Fruit fly (Drosophila melanogaster) whole organism, adult: ENCODE results near the gene CG43127.

Experiments used
- CG7045 ChIP-seq: fragments of 200-800 bp; sonication (Bioruptor generic); optimal IDR thresholded peaks from 2 replicates; lab custom pipeline; 2017; ENCODE audit warnings: missing biosample characterization, mild to moderate bottlenecking, missing genetic modification characterization
- Hr96 ChIP-seq: fragments of 200-800 bp; sonication (Bioruptor generic); optimal IDR thresholded peaks from 2 replicates; lab custom pipeline; 2016; ENCODE audit warnings: missing biosample characterization, missing genetic modification characterization
- bab1 ChIP-seq: fragments of 200-800 bp; sonication (Bioruptor generic); optimal IDR thresholded peaks from 3 replicates; lab custom pipeline; 2019; ENCODE audit warnings: missing biosample characterization, mild to moderate bottlenecking, missing genetic modification characterization, moderate library complexity
- cic ChIP-seq: fragments of 200-800 bp; sonication (Bioruptor generic); optimal IDR thresholded peaks from 2 replicates; lab custom pipeline; 2017; ENCODE audit warnings: missing biosample characterization, mild to moderate bottlenecking, missing genetic modification characterization, moderate library complexity
- toe ChIP-seq: fragments of 200-800 bp; sonication (Bioruptor generic); optimal IDR thresholded peaks from 2 replicates; lab custom pipeline; 2016; ENCODE audit warnings: missing biosample characterization, missing genetic modification characterization

DNA sequence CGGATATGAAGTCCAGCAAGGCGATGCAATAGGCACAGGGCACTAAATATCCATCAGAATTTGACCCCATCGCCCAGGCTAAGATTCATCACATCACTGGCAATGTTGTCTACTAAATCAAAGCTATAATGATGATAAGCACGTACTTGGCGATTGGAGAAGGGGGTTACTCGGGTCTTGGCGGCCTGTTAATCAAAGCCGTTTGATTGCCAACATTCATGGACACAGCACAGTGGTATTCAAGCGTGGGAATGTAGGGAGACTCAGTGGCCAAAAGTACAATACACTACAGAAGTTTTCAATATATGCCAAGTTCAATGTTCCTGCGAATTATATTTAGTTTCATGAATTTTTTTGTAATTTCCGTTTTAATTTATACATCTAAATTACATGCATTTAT lies 3.0 kb upstream of the CG43127 start, which contains the start of gene CG14151:
- TF ChIP-seq toe (GFP tag; lab: Kevin White, UChicago) (no peak), Hr96 (GFP tag; lab: Kevin White, UChicago) (no peak), cic (GFP tag; lab: Kevin White, UChicago) (no peak), bab1 (GFP tag; lab: Kevin White, UChicago) (no peak), CG7045 (GFP tag; lab: Kevin White, UChicago) (no peak)
